Fruit fly (Drosophila melanogaster): ENCODE data around the gene CG32547.
A peak's percentile ranks its signal among the peaks of the same experiment; 100 is the strongest.

CG32547 gene

dm6 chrX:18407394-18407721, 71.9 kb downstream of the CG32547 start (continued):
- TF ChIP-seq klu (GFP tag; IDR thresholded peaks at IDR 0.05) (no peak), pum (GFP tag; optimal IDR thresholded peaks at IDR 0.05) (no peak), sd (tag; optimal IDR thresholded peaks at IDR 0.05) (no peak), esg (GFP tag; conservative IDR thresholded peaks at IDR 0.05) (peak; percentile 16; the same call in 1 of the 2 replicates), CG12744 (GFP tag; optimal IDR thresholded peaks at IDR 0.05) (no peak), NK7.1 (GFP tag; optimal IDR thresholded peaks at IDR 0.05) (no peak), CG3163 (GFP tag; optimal IDR thresholded peaks at IDR 0.05) (no peak), bigmax (GFP tag; optimal IDR thresholded peaks at IDR 0.05) (no peak), CG14710 (tag; optimal IDR thresholded peaks at IDR 0.05) (no peak), rib (GFP tag; IDR thresholded peaks at IDR 0.05) (no peak), CG18011 (GFP tag; optimal IDR thresholded peaks at IDR 0.05) (no peak), ato (GFP tag; IDR thresholded peaks at IDR 0.05; ENCODE audit: partially characterized antibody) (no peak), Hsf (GFP tag; optimal IDR thresholded peaks at IDR 0.05) (no peak), shn (GFP tag; optimal IDR thresholded peaks at IDR 0.05) (no peak), fd102C (GFP tag; optimal IDR thresholded peaks at IDR 0.05) (no peak), CG9817 (tag; optimal IDR thresholded peaks at IDR 0.05) (peak; percentile 9), CTCF (GFP tag; optimal IDR thresholded peaks at IDR 0.05) (no peak), mam (GFP tag; optimal IDR thresholded peaks at IDR 0.05) (peak; percentile 12), hb (GFP tag; IDR thresholded peaks at IDR 0.05; ENCODE audit: partially characterized antibody) (no peak), CG11504 (tag; optimal IDR thresholded peaks at IDR 0.05) (peak; percentile 47), Opbp (GFP tag; IDR thresholded peaks at IDR 0.05; ENCODE audit: partially characterized antibody) (no peak), slbo (GFP tag; IDR thresholded peaks at IDR 0.05) (no peak; the same call in 1 of the 2 replicates), pnt (GFP tag; optimal IDR thresholded peaks at IDR 0.05) (no peak), ranshi (GFP tag; IDR thresholded peaks at IDR 0.05) (no peak), lbe (GFP tag; optimal IDR thresholded peaks at IDR 0.05) (no peak), CG11398 (GFP tag; optimal IDR thresholded peaks at IDR 0.05) (no peak), ERR (GFP tag; optimal IDR thresholded peaks at IDR 0.05) (peak; percentile 16), Fer3 (tag; optimal IDR thresholded peaks at IDR 0.05) (peak; percentile 18), ftz-f1 (GFP tag; optimal IDR thresholded peaks at IDR 0.05) (no peak), tap (tag; optimal IDR thresholded peaks at IDR 0.05) (no peak), ab (GFP tag; optimal IDR thresholded peaks at IDR 0.05) (no peak), Lpt (GFP tag; optimal IDR thresholded peaks at IDR 0.05) (no peak), CG32772 (GFP tag; IDR thresholded peaks at IDR 0.05) (no peak), CG32767 (GFP tag; IDR thresholded peaks at IDR 0.05) (no peak), Nf-YB (GFP tag; optimal IDR thresholded peaks at IDR 0.05) (no peak), p53 (GFP tag; optimal IDR thresholded peaks at IDR 0.05) (no peak), dimm (GFP tag; IDR thresholded peaks at IDR 0.05) (no peak), CG13424 (tag; optimal IDR thresholded peaks at IDR 0.05) (no peak), ems (GFP tag; optimal IDR thresholded peaks at IDR 0.05) (no peak), CoRest (tag; optimal IDR thresholded peaks at IDR 0.05) (no peak), cato (GFP tag; optimal IDR thresholded peaks at IDR 0.05; ENCODE audit: borderline replicate concordance) (no peak), CG2678 (tag; optimal IDR thresholded peaks at IDR 0.05) (peak; percentile 42), H15 (GFP tag; IDR thresholded peaks at IDR 0.05) (no peak), Sin3A (optimal IDR thresholded peaks at IDR 0.05) (no peak), Adf1 (GFP tag; IDR thresholded peaks at IDR 0.05) (no peak), Dfd (GFP tag; optimal IDR thresholded peaks at IDR 0.05) (no peak), cas (GFP tag; IDR thresholded peaks at IDR 0.05) (no peak), NC2α (GFP tag; optimal IDR thresholded peaks at IDR 0.05) (no peak), GATAe (GFP tag; conservative IDR thresholded peaks at IDR 0.05) (no peak), NFAT (GFP tag; IDR thresholded peaks at IDR 0.05) (no peak), CG4854 (GFP tag; optimal IDR thresholded peaks at IDR 0.05) (no peak), CG10654 (GFP tag; optimal IDR thresholded peaks at IDR 0.05) (no peak), Xbp1 (GFP tag; optimal IDR thresholded peaks at IDR 0.05) (peak; percentile 5), Dip3 (GFP tag; optimal IDR thresholded peaks at IDR 0.05) (no peak)

All from whole organism, embryonic.